Worm (Caenorhabditis elegans): Measurements from ENCODE around the gene hpo-34.

Gene hpo-34

DNA sequence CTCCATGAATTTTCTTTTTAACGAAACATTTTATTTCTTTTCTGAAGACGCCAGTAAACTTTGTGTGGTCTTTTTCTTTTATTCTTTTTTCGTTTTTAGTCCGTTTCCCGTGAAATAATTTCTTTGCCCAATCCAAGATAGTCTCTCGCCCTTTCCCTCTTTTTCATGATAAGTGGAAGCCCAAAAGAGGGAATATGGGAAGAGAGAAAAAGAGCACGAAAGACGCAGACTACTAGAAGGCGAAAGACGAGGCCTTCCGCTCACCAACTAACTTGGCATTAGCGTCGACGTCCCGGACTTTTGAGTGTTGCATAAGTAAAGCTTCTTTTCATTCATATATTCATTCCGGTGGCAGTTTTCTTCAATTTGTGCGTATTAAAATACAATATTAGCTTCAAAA, 34.0 kb upstream of the hpo-34 start:
- no peak for TF ChIP-seq zag-1 (tag; optimal IDR thresholded peaks at IDR 0.05)
- no peak for TF ChIP-seq fkh-8 (tag; optimal IDR thresholded peaks at IDR 0.05)
- peak; percentile 13 for TF ChIP-seq nhr-47 (tag; optimal IDR thresholded peaks at IDR 0.05)
- TF ChIP-seq lir-3 (tag; optimal IDR thresholded peaks at IDR 0.05; ENCODE audit: poor library complexity): no peak
- TF ChIP-seq mdl-1 (tag; optimal IDR thresholded peaks at IDR 0.05): no peak
- TF ChIP-seq ama-1 (optimal IDR thresholded peaks at IDR 0.05): no peak
- TF ChIP-seq ztf-4 (tag; optimal IDR thresholded peaks at IDR 0.05): no peak
- peak in 1 of 3 experiments; percentile 37 for TF ChIP-seq ceh-82 (tag; optimal IDR thresholded peaks at IDR 0.05)
- no peak for TF ChIP-seq sptf-1 (tag; optimal IDR thresholded peaks at IDR 0.05)
- TF ChIP-seq tlp-1 (tag; optimal IDR thresholded peaks at IDR 0.05): no peak
- no peak for TF ChIP-seq hpl-2 (GFP tag; optimal IDR thresholded peaks at IDR 0.05)
- TF ChIP-seq swsn-7 (tag; optimal IDR thresholded peaks at IDR 0.05): no peak
- no peak for TF ChIP-seq snu-23 (GFP tag; optimal IDR thresholded peaks at IDR 0.05)
- no peak for TF ChIP-seq pqm-1 (tag; optimal IDR thresholded peaks at IDR 0.05)
- TF ChIP-seq egl-27 (tag; optimal IDR thresholded peaks at IDR 0.05): no peak
- TF ChIP-seq tbx-2 (tag; optimal IDR thresholded peaks at IDR 0.05): no peak
- no peak for TF ChIP-seq elt-3 (tag; optimal IDR thresholded peaks at IDR 0.05)
- peak; percentile 23 for TF ChIP-seq fkh-10 (GFP tag; optimal IDR thresholded peaks at IDR 0.05)
- peak; percentile 64 for TF ChIP-seq lin-14 (GFP tag; optimal IDR thresholded peaks at IDR 0.05)

DNA sequence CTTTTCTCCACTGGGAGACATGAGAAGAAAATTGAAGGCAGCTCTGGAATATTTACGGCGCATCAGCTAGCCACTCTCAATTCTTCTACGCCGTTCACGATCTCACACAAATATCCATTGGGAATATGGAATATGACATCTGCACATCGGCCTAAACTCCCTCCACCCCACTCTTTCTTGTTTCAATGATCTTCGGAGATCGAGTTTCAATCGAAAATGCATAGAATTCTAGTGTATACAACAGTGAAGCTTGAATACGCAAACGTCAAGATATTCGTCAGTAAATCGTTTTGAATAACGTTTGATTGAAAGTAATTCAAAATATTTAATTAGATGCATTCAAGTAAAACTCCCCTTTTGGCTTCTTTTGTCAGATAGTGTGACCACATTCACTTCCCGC, 32.9 kb upstream of the hpo-34 start:
- TF ChIP-seq ceh-88 (GFP tag; IDR thresholded peaks at IDR 0.05) (no peak), dsc-1 (tag; optimal IDR thresholded peaks at IDR 0.05) (no peak), snpc-4 (tag; optimal IDR thresholded peaks at IDR 0.05) (no peak), elt-2 (tag; optimal IDR thresholded peaks at IDR 0.05) (no peak), nhr-237 (tag; optimal IDR thresholded peaks at IDR 0.05) (no peak), grh-1 (GFP tag; IDR thresholded peaks at IDR 0.05) (no peak), tbx-2 (tag; optimal IDR thresholded peaks at IDR 0.05) (no peak), ama-1 (optimal IDR thresholded peaks at IDR 0.05) (no peak), unc-62 (GFP tag; optimal IDR thresholded peaks at IDR 0.05) (no peak), pqm-1 (tag; optimal IDR thresholded peaks at IDR 0.05) (no peak), egl-13 (tag; optimal IDR thresholded peaks at IDR 0.05) (no peak), nhr-12 (tag; optimal IDR thresholded peaks at IDR 0.05) (no peak), mab-9 (GFP tag; IDR thresholded peaks at IDR 0.05) (no peak), unc-30 (tag; optimal IDR thresholded peaks at IDR 0.05) (no peak), ceh-63 (GFP tag; optimal IDR thresholded peaks at IDR 0.05) (no peak), C16A3.4 (tag; optimal IDR thresholded peaks at IDR 0.05) (no peak), irx-1 (tag; optimal IDR thresholded peaks at IDR 0.05) (no peak), elt-3 (tag; optimal IDR thresholded peaks at IDR 0.05) (no peak), ets-5 (GFP tag; IDR thresholded peaks at IDR 0.05) (no peak)

DNA sequence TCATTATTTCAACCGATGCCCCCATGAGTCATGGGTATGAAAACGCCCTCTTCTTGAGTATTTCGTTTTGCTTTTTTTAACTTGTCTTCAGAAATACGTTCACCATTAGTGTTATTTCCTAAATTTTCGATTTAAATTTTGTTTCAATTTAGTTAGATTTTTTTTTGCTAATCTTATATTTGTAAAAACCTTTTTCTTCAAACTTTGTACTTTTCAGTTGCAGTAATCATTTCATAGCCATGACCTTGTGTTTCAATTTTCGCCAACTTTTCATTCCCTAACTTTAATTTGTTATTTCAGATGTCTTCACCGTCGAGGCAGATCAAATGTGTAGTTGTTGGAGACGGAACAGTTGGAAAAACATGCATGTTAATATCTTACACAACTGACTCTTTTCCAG, 29.4 kb upstream of the hpo-34 start, which contains the start of gene mig-2:
Gene mig-2, plus strand, starts transcription at position 301 of the 400 bp plus-strand sequence.
- TF ChIP-seq nhr-85 (tag) (peak; percentile 30), nhr-12 (tag; optimal IDR thresholded peaks at IDR 0.05) (no peak), dpl-1 (GFP tag; optimal IDR thresholded peaks at IDR 0.05) (no peak)

DNA sequence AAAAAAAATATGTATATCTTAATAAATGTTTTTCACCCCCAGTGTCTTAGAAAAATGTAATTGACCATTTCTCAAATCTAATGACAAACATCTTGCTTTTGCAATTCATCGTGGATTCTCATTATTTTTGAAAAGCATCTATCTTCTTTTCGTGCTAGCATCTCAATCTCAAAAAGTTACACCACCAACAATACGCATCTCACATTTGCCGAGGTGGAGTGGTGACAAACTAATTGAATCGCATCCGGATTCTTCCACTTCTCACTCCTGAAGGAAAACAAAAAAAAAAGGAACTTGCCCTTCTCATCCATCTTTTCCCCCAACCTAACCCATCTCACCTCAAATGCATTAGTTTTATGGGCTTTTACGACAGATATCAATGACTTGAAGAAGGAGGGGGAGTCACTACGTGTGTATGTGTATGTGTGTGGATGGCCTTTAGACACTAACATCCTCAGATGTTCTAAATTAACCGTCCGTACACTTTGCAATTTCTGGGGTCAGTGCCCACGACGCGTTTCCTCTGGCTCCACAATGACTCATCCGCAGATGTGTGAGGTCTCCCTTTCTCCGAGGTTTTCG, 28.7 kb upstream of the hpo-34 start:
- TF ChIP-seq jun-1 (tag; optimal IDR thresholded peaks at IDR 0.05) (no peak), lin-15B (tag; optimal IDR thresholded peaks at IDR 0.05) (no peak), ama-1 (optimal IDR thresholded peaks at IDR 0.05) (no peak), unc-86 (tag; optimal IDR thresholded peaks at IDR 0.05) (no peak), efl-1 (optimal IDR thresholded peaks at IDR 0.05) (no peak), efl-1 (GFP tag; optimal IDR thresholded peaks at IDR 0.05 in 1 of 2) (peak in 1 of 2 experiments; percentile 62), fkh-4 (tag; optimal IDR thresholded peaks at IDR 0.05; ENCODE audit: borderline replicate concordance) (peak; percentile 23), snpc-4 (tag; optimal IDR thresholded peaks at IDR 0.05) (no peak), alr-1 (tag; optimal IDR thresholded peaks at IDR 0.05; ENCODE audit: borderline replicate concordance) (no peak), F16B12.6 (tag; optimal IDR thresholded peaks at IDR 0.05) (no peak), egl-27 (tag; optimal IDR thresholded peaks at IDR 0.05) (no peak), zip-4 (GFP tag; optimal IDR thresholded peaks at IDR 0.05) (no peak), dsc-1 (tag; optimal IDR thresholded peaks at IDR 0.05) (peak; percentile 83), ceh-8 (GFP tag; optimal IDR thresholded peaks at IDR 0.05) (no peak), unc-130 (tag; optimal IDR thresholded peaks at IDR 0.05) (no peak), fkh-8 (tag; optimal IDR thresholded peaks at IDR 0.05) (no peak), lin-14 (GFP tag; optimal IDR thresholded peaks at IDR 0.05) (peak; percentile 32), rnt-1 (tag; optimal IDR thresholded peaks at IDR 0.05) (peak; percentile 39), blmp-1 (tag; optimal IDR thresholded peaks at IDR 0.05) (peak; percentile 14)

Data from whole organism, L1 larva.